Fruit fly (Drosophila melanogaster): ENCODE results near the gene Elp3.
A peak's percentile ranks its signal among the peaks of the same experiment; 100 is the strongest.

Elp3 gene

dm6 chr2L:4444457-4444856, at the start of gene Elp3, which contains the start of gene morgue:
Elp3 (plus strand) TSS chr2L:4444732.
morgue (minus strand) TSS chr2L:4444680.
- TF ChIP-seq Myc (optimal IDR thresholded peaks at IDR 0.05): peak; percentile 34
- TF ChIP-seq woc (GFP tag; optimal IDR thresholded peaks at IDR 0.05): no peak

- no peak for TF ChIP-seq CG32264 (GFP tag; optimal IDR thresholded peaks at IDR 0.05)
- TF ChIP-seq CG9705 (GFP tag; optimal IDR thresholded peaks at IDR 0.05): no peak
- TF ChIP-seq brk (GFP tag; optimal IDR thresholded peaks at IDR 0.05): no peak
- TF ChIP-seq sv (GFP tag; optimal IDR thresholded peaks at IDR 0.05): no peak
- no peak for TF ChIP-seq jim (GFP tag; optimal IDR thresholded peaks at IDR 0.05)
- no peak for TF ChIP-seq Hnf4 (GFP tag; optimal IDR thresholded peaks at IDR 0.05)
- no peak for TF ChIP-seq Vsx2 (GFP tag; optimal IDR thresholded peaks at IDR 0.05; ENCODE audit: partially characterized antibody)
- TF ChIP-seq usp (GFP tag; optimal IDR thresholded peaks at IDR 0.05): no peak
Measured at dm6 chr2L:4400653-4401052, 43.9 kb upstream of the Elp3 start, which contains the start of gene CG33003. CG33003 (plus strand) TSS chr2L:4400953.

DNA sequence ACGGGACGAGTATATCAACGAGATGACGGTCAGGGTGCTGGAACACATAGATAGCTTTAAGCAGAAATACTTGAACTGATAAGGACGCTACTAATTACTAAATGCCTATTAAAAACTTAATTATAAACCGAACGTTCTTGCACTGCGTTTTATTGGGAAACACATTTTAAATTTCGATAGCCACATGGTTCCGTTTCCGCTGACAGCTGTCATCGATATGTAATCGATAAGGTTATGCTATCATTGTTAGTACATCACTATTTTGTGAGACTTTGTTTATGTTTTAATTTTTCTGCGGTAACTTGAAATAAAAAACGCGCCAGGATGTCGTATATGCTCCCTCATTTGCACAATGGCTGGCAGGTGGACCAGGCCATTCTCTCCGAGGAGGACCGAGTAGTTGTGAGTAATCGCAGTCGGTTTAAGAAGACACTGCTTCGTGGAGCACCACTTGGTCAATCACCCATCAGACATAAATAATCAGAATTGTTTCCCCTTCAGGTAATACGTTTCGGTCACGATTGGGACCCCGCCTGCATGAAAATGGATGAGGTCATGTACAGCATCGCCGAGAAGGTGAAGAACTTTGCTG, 41.4 kb upstream of the Elp3 start, which contains the start of gene Dim1:
TSS of gene Dim1 (plus strand) at position 239 of the 592 bp plus-strand sequence.
- TF ChIP-seq dsf (GFP tag; optimal IDR thresholded peaks at IDR 0.05; ENCODE audit: borderline replicate concordance) (no peak), Sp1 (GFP tag; optimal IDR thresholded peaks at IDR 0.05) (no peak), Mio (GFP tag; optimal IDR thresholded peaks at IDR 0.05) (no peak), Hnf4 (GFP tag; optimal IDR thresholded peaks at IDR 0.05) (no peak), pan (optimal IDR thresholded peaks at IDR 0.05) (no peak), OdsH (GFP tag; optimal IDR thresholded peaks at IDR 0.05) (no peak), sv (GFP tag; optimal IDR thresholded peaks at IDR 0.05) (no peak), Hr78 (GFP tag; optimal IDR thresholded peaks at IDR 0.05) (no peak), CG9705 (GFP tag; optimal IDR thresholded peaks at IDR 0.05) (peak; percentile 35), Hr83 (GFP tag; optimal IDR thresholded peaks at IDR 0.05; ENCODE audit: poor library complexity, severe bottlenecking) (peak; percentile 35), dl (GFP tag; optimal IDR thresholded peaks at IDR 0.05; ENCODE audit: insufficient read depth in 1 of 2, partially characterized antibody in 2 of 2) (no peak), jim (GFP tag; optimal IDR thresholded peaks at IDR 0.05) (no peak), Jra (GFP tag; optimal IDR thresholded peaks at IDR 0.05) (no peak), CG32264 (GFP tag; optimal IDR thresholded peaks at IDR 0.05) (no peak), Rel (GFP tag; optimal IDR thresholded peaks at IDR 0.05) (no peak), Rel (tag; optimal IDR thresholded peaks at IDR 0.05) (peak; percentile 84), ey (GFP tag; optimal IDR thresholded peaks at IDR 0.05) (no peak), Abd-B (GFP tag; optimal IDR thresholded peaks at IDR 0.05) (no peak), woc (GFP tag; optimal IDR thresholded peaks at IDR 0.05) (no peak), psq (GFP tag; optimal IDR thresholded peaks at IDR 0.05) (no peak)

DNA sequence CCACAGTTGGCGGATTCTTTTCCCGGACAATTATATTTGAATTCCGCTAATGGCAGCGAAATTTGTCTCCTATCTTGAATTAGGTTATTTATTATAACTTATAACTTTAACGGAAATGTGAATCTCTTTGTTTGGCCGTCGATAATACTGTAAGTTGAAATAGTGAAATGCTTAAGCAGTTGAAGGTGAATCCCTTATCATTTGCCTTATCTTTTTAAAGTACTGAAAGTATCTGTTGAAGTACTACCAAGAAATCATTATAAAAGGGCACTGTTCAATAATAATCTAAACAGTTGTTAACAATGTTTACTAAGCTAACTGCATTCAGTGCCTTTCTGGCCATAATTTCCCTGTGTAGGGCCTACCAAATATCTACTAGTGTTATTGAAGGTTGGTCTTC, 33.7 kb upstream of the Elp3 start, which contains the start of gene CG43055:
TSS of gene CG43055 (plus strand) at position 301 of the 400 bp plus-strand sequence.
- no peak for TF ChIP-seq Dfd (GFP tag; optimal IDR thresholded peaks at IDR 0.05)
- no peak for TF ChIP-seq sage (GFP tag; optimal IDR thresholded peaks at IDR 0.05)
- TF ChIP-seq CG9705 (GFP tag; optimal IDR thresholded peaks at IDR 0.05): no peak
- TF ChIP-seq Rel (GFP tag; optimal IDR thresholded peaks at IDR 0.05): no peak
- TF ChIP-seq Rel (tag; optimal IDR thresholded peaks at IDR 0.05): no peak
- no peak for TF ChIP-seq HLH106 (tag; optimal IDR thresholded peaks at IDR 0.05)
- TF ChIP-seq Mio (GFP tag; optimal IDR thresholded peaks at IDR 0.05): no peak
- TF ChIP-seq dl (GFP tag; optimal IDR thresholded peaks at IDR 0.05; ENCODE audit: insufficient read depth in 1 of 2, partially characterized antibody in 2 of 2): no peak

dm6 chr2L:4414059-4414458, 30.5 kb upstream of the Elp3 start:
- TF ChIP-seq Dif (GFP tag; optimal IDR thresholded peaks at IDR 0.05; ENCODE audit: partially characterized antibody) (no peak), brk (GFP tag; optimal IDR thresholded peaks at IDR 0.05) (no peak), usp (GFP tag; optimal IDR thresholded peaks at IDR 0.05) (no peak), OdsH (GFP tag; optimal IDR thresholded peaks at IDR 0.05) (no peak), Dfd (GFP tag; optimal IDR thresholded peaks at IDR 0.05) (no peak)

- TF ChIP-seq ey (GFP tag; optimal IDR thresholded peaks at IDR 0.05): peak; percentile 13
- peak; percentile 1 for TF ChIP-seq fru (GFP tag; optimal IDR thresholded peaks at IDR 0.05)
- no peak for TF ChIP-seq rgr (GFP tag; optimal IDR thresholded peaks at IDR 0.05)
- peak in 1 of 2 experiments; percentile 1 for TF ChIP-seq foxo (GFP tag; optimal IDR thresholded peaks at IDR 0.05)
- no peak for TF ChIP-seq br (GFP tag; optimal IDR thresholded peaks at IDR 0.05)
- TF ChIP-seq Vsx2 (GFP tag; optimal IDR thresholded peaks at IDR 0.05; ENCODE audit: partially characterized antibody): no peak
Measured at dm6 chr2L:4416089-4416488, 28.4 kb upstream of the Elp3 start.

All from whole organism, wandering third instar larva.